Fruit fly (Drosophila melanogaster): Measurements from ENCODE around the gene CG5653.

CG5653 gene

DNA sequence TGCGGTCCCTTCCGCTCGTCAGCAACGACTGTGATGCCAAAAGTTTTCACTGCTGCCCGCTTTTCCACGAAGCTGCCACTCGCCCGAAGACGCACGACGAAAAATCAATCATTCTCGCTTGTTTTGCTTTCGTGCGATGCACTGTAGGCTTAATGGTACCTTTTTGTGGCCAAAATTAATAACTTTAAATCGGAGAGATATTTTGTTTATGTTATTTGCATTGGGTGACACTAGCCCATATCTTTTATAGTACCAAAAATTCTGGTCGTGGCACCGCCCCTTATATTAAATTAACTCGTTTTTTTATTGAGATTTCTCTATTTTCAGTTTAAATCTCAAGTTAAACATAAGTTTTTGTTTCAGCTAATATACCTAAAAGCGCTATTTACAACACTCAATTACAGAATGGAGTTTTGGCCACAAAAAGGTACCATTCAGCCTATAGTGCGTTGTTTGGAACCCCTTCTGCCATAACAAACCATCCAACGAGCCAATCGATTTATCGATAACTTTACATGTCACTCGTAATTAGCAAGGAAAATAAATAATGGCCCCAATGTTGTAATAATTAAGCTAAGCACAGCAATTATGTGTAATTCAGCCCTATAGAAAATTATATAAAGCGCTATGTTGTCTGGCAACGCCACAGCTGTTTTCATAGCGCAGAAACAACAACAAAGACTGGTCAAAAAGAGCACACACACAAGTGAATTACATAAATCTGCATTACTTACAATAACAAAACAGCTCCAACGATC lies 12.8 kb downstream of the CG5653 start (continued):
- TF ChIP-seq jim (GFP tag; optimal IDR thresholded peaks at IDR 0.05) (no peak), rgr (GFP tag; optimal IDR thresholded peaks at IDR 0.05) (peak; percentile 32), dmrt93B (GFP tag; optimal IDR thresholded peaks at IDR 0.05) (no peak), GATAd (GFP tag; optimal IDR thresholded peaks at IDR 0.05) (no peak), HLH106 (tag; optimal IDR thresholded peaks at IDR 0.05) (peak; percentile 66), sage (GFP tag; optimal IDR thresholded peaks at IDR 0.05) (no peak), fru (GFP tag; optimal IDR thresholded peaks at IDR 0.05) (peak; percentile 43)

DNA sequence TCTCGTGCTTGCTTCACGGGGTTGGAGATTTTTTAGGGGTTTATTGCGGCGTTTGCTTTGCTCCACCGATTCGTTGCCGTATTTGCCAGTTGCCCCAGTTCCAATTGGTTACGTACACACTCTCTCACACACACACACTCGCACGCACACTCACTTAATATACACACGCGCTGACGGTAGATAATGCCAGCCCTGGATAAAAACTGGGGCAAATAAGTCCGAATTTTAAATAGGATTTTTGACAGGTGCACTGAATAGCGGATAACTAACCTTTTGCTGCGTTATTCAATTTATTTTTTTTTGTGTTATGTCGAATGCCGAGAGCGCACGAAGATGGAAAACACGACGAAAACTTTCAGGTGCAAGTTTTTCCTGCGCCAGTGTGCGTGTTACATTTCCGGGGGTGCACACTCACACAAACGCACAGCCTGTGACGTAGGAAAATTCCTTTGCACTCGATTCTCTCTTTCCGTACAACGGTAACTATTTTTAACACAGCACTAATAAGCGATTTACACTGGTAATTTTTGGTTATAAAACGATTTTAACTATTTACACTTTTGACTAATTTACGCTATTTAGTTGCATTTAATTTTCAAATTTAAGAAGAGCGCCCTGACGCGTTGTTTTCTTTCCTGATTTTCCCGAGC lies 13.5 kb downstream of the CG5653 start:
- TF ChIP-seq jim (GFP tag; optimal IDR thresholded peaks at IDR 0.05) (no peak), HLH106 (tag; optimal IDR thresholded peaks at IDR 0.05) (no peak), Dif (GFP tag; optimal IDR thresholded peaks at IDR 0.05; ENCODE audit: partially characterized antibody) (no peak), ey (GFP tag; optimal IDR thresholded peaks at IDR 0.05) (no peak), dl (GFP tag; optimal IDR thresholded peaks at IDR 0.05; ENCODE audit: insufficient read depth in 1 of 2, partially characterized antibody in 2 of 2) (no peak), Mio (GFP tag; optimal IDR thresholded peaks at IDR 0.05) (no peak), h (GFP tag; optimal IDR thresholded peaks at IDR 0.05) (no peak), fru (GFP tag; optimal IDR thresholded peaks at IDR 0.05) (no peak), brk (GFP tag; optimal IDR thresholded peaks at IDR 0.05) (no peak), Jra (GFP tag; optimal IDR thresholded peaks at IDR 0.05) (no peak), Abd-B (GFP tag; optimal IDR thresholded peaks at IDR 0.05) (no peak), GATAd (GFP tag; optimal IDR thresholded peaks at IDR 0.05) (no peak), lola (GFP tag; optimal IDR thresholded peaks at IDR 0.05) (no peak), psq (GFP tag; optimal IDR thresholded peaks at IDR 0.05) (no peak), CG32264 (GFP tag; optimal IDR thresholded peaks at IDR 0.05) (no peak)

DNA sequence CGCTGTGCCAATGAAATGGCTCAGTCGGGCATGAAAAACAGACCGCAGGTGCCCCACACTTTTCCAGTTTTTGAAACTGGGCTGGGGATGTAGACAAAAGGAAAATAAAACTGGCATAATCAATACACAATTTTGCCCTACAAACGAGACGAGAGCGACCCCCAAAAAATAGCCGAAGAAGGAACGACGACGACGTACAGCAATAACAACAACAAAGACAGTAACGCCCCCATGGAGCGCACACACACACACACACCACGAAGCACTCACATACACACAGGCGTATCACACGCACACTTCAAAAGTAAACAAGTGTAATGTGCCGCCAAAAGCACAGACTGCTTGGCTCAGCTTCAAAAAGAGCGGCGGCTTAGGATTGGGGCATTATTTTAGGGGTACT lies 14.7 kb downstream of the CG5653 start:
- peak; percentile 1 for TF ChIP-seq Hr83 (GFP tag; optimal IDR thresholded peaks at IDR 0.05; ENCODE audit: poor library complexity, severe bottlenecking)
- no peak for TF ChIP-seq fru (GFP tag; optimal IDR thresholded peaks at IDR 0.05)
- no peak for TF ChIP-seq CrebA (GFP tag; optimal IDR thresholded peaks at IDR 0.05; ENCODE audit: borderline replicate concordance)

DNA sequence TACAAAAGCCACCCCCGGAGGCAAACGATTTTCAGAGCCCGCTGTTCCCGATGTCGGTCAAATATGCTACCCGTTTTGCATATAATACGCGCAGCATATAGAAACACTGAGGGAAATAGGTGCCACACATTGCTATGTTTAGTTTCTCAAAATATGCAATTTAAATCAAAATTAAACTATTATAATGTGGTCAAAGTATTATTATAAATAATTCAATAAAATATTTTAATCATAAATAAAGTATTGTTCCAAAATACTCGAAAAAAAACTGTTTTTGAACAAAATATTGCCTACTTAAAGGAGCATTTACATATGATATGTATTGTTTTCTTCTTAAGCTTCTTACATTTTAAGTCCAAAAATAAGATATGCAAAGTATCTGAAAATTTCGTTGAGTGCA lies 15.2 kb downstream of the CG5653 start:
- no peak for TF ChIP-seq ey (GFP tag; optimal IDR thresholded peaks at IDR 0.05)
- no peak for TF ChIP-seq Dif (GFP tag; optimal IDR thresholded peaks at IDR 0.05; ENCODE audit: partially characterized antibody)
- no peak for TF ChIP-seq foxo (GFP tag; optimal IDR thresholded peaks at IDR 0.05)
- no peak for TF ChIP-seq h (GFP tag; optimal IDR thresholded peaks at IDR 0.05)
- TF ChIP-seq Mio (GFP tag; optimal IDR thresholded peaks at IDR 0.05) = no peak
- TF ChIP-seq sv (GFP tag; optimal IDR thresholded peaks at IDR 0.05) = no peak
- no peak for TF ChIP-seq Hr78 (GFP tag; optimal IDR thresholded peaks at IDR 0.05)
- no peak for TF ChIP-seq Myc (optimal IDR thresholded peaks at IDR 0.05)
- no peak for TF ChIP-seq N (GFP tag; optimal IDR thresholded peaks at IDR 0.05)
- TF ChIP-seq usp (GFP tag; optimal IDR thresholded peaks at IDR 0.05) = no peak
- no peak for TF ChIP-seq jim (GFP tag; optimal IDR thresholded peaks at IDR 0.05)
- no peak for TF ChIP-seq sage (GFP tag; optimal IDR thresholded peaks at IDR 0.05)
- no peak for TF ChIP-seq OdsH (GFP tag; optimal IDR thresholded peaks at IDR 0.05)
- no peak for TF ChIP-seq CrebA (GFP tag; optimal IDR thresholded peaks at IDR 0.05; ENCODE audit: borderline replicate concordance)

DNA sequence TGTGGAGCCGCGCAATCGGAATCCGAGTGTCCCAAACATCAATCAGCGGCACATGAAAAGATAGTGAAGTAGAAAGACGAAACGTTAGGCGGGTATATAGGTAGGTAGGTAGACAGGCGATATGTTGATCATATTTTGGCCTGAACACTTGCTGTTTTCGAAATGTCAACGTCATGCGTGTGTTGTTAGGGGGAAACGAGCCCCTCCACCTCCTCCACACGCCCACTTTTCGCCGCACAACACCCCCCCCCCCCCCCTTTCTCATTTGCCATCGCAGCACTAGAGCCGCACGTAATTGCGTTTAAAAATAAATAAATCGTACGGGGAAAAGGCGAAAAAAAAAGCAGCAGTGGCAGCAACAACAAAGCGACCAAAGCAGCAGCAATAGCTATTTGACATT lies 16.4 kb downstream of the CG5653 start:
- TF ChIP-seq Sp1 (GFP tag; optimal IDR thresholded peaks at IDR 0.05) (no peak), Dfd (GFP tag; optimal IDR thresholded peaks at IDR 0.05) (peak; percentile 57), dsf (GFP tag; optimal IDR thresholded peaks at IDR 0.05; ENCODE audit: borderline replicate concordance) (no peak), fru (GFP tag; optimal IDR thresholded peaks at IDR 0.05) (no peak), CG32264 (GFP tag; optimal IDR thresholded peaks at IDR 0.05) (no peak), Dif (GFP tag; optimal IDR thresholded peaks at IDR 0.05; ENCODE audit: partially characterized antibody) (no peak)

Measured in whole organism, wandering third instar larva.